Worm (Caenorhabditis elegans): Measurements from ENCODE around the gene D1044.7.

D1044.7 gene

DNA sequence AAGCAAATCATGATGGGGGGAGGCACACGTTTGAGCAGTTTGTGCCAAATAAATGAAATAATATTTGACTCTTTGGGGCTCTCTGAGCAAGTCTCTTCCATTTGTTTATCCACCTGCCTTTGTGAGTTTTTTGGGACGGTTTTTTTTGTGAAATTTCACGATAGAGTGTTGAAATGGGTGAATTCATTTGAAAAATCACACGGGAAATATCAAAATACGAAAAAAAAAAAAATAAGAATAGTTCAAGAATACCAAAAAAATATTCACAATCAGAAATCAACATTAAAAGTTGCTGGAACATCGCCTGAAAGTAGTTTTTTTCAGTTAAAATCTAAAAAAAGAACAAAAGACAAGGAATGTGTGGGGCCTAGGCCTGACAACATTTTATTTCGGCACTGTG is 3.9 kb upstream of the D1044.7 start, which contains the start of gene pqn-25:
TSS of gene pqn-25 (minus strand) at position 101 of the 400 bp plus-strand sequence.
- no peak for TF ChIP-seq pros-1 (tag; optimal IDR thresholded peaks at IDR 0.05)
- TF ChIP-seq nfya-1 (tag; optimal IDR thresholded peaks at IDR 0.05): no peak
- no peak for TF ChIP-seq pag-3 (tag; optimal IDR thresholded peaks at IDR 0.05; ENCODE audit: borderline replicate concordance)
- TF ChIP-seq F13H6.1 (tag; optimal IDR thresholded peaks at IDR 0.05): no peak
- no peak for TF ChIP-seq pha-2 (tag; optimal IDR thresholded peaks at IDR 0.05)
- TF ChIP-seq ceh-48 (tag; optimal IDR thresholded peaks at IDR 0.05): no peak
- TF ChIP-seq nhr-11 (tag; optimal IDR thresholded peaks at IDR 0.05): no peak
- no peak for TF ChIP-seq gmeb-2 (tag; optimal IDR thresholded peaks at IDR 0.05)
- no peak for TF ChIP-seq fax-1 (tag; optimal IDR thresholded peaks at IDR 0.05)
- TF ChIP-seq Y22D7AL.16 (tag; optimal IDR thresholded peaks at IDR 0.05): no peak

DNA sequence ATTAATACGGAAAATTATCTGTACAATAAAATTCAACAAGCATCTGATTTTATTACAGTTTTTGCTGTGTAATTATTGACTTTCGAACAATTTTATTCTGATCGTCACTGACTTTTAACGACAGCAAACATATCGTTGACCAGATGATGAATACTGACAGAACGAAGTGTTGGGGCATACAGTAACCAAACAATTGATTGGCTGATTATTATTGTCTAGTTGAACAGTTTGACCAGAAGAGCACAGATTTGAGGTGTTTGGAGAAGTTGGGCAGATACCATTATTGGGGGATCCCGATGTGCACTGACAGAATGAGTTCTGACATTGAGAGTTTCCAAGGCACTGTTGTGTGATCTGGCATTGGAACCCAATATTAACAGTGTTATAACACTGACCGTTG is 1.6 kb downstream of the D1044.7 start:
- TF ChIP-seq C38D4.7 (GFP tag; optimal IDR thresholded peaks at IDR 0.05) (no peak), ceh-24 (tag; optimal IDR thresholded peaks at IDR 0.05) (no peak), pqm-1 (tag; optimal IDR thresholded peaks at IDR 0.05) (no peak), tbx-7 (tag; optimal IDR thresholded peaks at IDR 0.05) (no peak), unc-86 (tag; optimal IDR thresholded peaks at IDR 0.05) (no peak), pha-4 (tag; optimal IDR thresholded peaks at IDR 0.05) (no peak), ceh-48 (tag; optimal IDR thresholded peaks at IDR 0.05) (no peak), ceh-31 (tag; optimal IDR thresholded peaks at IDR 0.05) (no peak), ceh-14 (tag; optimal IDR thresholded peaks at IDR 0.05) (no peak), hlh-15 (tag; optimal IDR thresholded peaks at IDR 0.05) (no peak), npax-4 (tag; optimal IDR thresholded peaks at IDR 0.05) (no peak), eyg-1 (tag; optimal IDR thresholded peaks at IDR 0.05) (no peak), pat-9 (tag; optimal IDR thresholded peaks at IDR 0.05) (no peak), ceh-6 (GFP tag; optimal IDR thresholded peaks at IDR 0.05) (no peak), Y22D7AL.16 (tag; optimal IDR thresholded peaks at IDR 0.05) (no peak)

DNA sequence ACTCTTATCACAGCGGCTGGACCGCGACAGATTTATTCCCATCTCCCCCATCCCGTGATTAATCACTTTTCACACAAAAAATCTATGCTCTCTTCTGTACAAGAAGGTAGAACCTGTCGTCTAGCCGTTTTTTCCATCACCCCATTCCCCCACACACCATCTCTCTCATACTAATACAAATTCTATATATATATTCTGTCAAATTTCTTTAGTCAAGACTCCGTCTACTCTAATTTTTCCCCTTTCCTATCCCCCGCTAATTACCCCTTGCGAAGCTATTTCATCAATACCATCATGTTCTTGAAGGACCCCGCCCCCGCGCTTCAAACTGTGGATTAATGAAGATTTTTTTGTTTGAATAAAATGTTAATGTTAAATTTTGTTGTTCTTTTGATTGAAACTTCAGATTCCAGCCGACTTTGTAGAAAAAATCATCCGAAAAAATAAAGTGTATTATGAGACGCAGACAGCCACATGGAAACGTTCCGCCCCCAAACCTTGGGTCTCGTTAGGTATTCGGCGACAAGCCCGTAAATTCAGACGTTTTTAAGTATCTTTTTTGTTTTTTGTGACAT is 2.5 kb downstream of the D1044.7 start:
- no peak for TF ChIP-seq sox-4 (tag; optimal IDR thresholded peaks at IDR 0.05)
- no peak for TF ChIP-seq ceh-34 (tag; optimal IDR thresholded peaks at IDR 0.05)
- TF ChIP-seq hlh-13 (GFP tag; optimal IDR thresholded peaks at IDR 0.05): no peak
- TF ChIP-seq ama-1 (optimal IDR thresholded peaks at IDR 0.05): peak; percentile 53

DNA sequence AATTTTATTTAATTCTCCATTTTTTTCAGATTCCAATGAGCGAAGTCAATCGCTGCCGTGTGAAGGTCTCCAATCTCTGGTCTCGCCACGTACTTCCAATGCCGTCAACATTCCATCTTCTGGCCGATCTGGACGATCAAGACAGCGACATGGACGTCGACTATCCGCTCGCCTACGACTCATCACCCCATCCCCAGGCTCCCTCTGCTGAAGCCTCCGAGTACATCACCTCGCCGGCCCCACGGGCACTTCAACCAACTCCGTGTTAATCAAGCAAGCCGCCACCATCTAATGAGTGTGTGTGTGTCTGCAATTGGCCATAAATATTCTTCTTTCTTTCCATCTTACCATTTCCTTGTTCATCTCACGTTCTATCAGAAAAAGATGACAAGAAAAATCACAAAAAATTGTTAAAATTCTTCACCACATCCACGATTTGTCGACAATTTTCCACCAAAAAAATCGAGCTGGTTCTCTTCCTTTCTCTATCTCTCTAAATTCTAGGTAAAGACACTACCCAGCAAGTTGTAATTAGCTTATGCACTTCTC is 3.0 kb downstream of the D1044.7 start:
- no peak for TF ChIP-seq unc-55 (GFP tag; optimal IDR thresholded peaks at IDR 0.05)
- no peak for TF ChIP-seq tbx-7 (tag; optimal IDR thresholded peaks at IDR 0.05)
- TF ChIP-seq mec-3 (tag; optimal IDR thresholded peaks at IDR 0.05; ENCODE audit: borderline replicate concordance): no peak
- no peak for TF ChIP-seq ceh-31 (tag; optimal IDR thresholded peaks at IDR 0.05)
- TF ChIP-seq K09A11.1 (tag; optimal IDR thresholded peaks at IDR 0.05; ENCODE audit: insufficient read depth): no peak
- TF ChIP-seq nhr-11 (tag; optimal IDR thresholded peaks at IDR 0.05): no peak
- TF ChIP-seq ceh-14 (tag; optimal IDR thresholded peaks at IDR 0.05): no peak
- TF ChIP-seq sox-2 (GFP tag; IDR thresholded peaks at IDR 0.05): no peak
- no peak for TF ChIP-seq che-1 (tag; optimal IDR thresholded peaks at IDR 0.05)
- TF ChIP-seq dve-1 (tag; optimal IDR thresholded peaks at IDR 0.05): no peak
- no peak for TF ChIP-seq hlh-30 (tag; optimal IDR thresholded peaks at IDR 0.05; ENCODE audit: insufficient read depth)
- no peak for TF ChIP-seq ref-2 (tag; optimal IDR thresholded peaks at IDR 0.05)
- no peak for TF ChIP-seq K02D7.2 (tag; optimal IDR thresholded peaks at IDR 0.05)
- no peak for TF ChIP-seq pqm-1 (tag; optimal IDR thresholded peaks at IDR 0.05)
